Worm (Caenorhabditis elegans) whole organism, L2 larva: Measurements from ENCODE around the gene C26F1.3.

Source experiments
- R02D3.7 ChIP-seq: fragments of 150-350 bp; optimal IDR thresholded peaks from 2 replicates; lab custom pipeline; 2014; ENCODE audit warnings: missing biosample characterization, missing genetic modification characterization
- ceh-82 ChIP-seq: fragments of 150-350 bp; optimal IDR thresholded peaks from 2 replicates; lab custom pipeline; 2014; ENCODE audit warnings: missing biosample characterization, missing genetic modification characterization
- fos-1 ChIP-seq: fragments of 150-350 bp; optimal IDR thresholded peaks from 2 replicates; lab custom pipeline; 2014; ENCODE audit warnings: missing biosample characterization, missing genetic modification characterization
- nhr-10 ChIP-seq: sonication (generic microtip); optimal IDR thresholded peaks from 2 replicates; lab custom pipeline; 2017; ENCODE audit warnings: missing biosample characterization, missing genetic modification characterization
- nhr-12 ChIP-seq: fragments of 150-350 bp; optimal IDR thresholded peaks from 2 replicates; lab custom pipeline; 2014; ENCODE audit warnings: missing biosample characterization, missing genetic modification characterization
- skn-1 ChIP-seq: sonication (generic microtip); optimal IDR thresholded peaks from 2 replicates; lab custom pipeline; 2017; ENCODE audit warnings: missing biosample characterization, missing genetic modification characterization
- snpc-4 ChIP-seq: fragments of 150-350 bp; optimal IDR thresholded peaks from 2 replicates; lab custom pipeline; 2014; ENCODE audit warnings: missing biosample characterization, missing genetic modification characterization
- zag-1 ChIP-seq: fragments of 150-350 bp; optimal IDR thresholded peaks from 2 replicates; lab custom pipeline; 2014; ENCODE audit warnings: missing biosample characterization, missing genetic modification characterization

DNA sequence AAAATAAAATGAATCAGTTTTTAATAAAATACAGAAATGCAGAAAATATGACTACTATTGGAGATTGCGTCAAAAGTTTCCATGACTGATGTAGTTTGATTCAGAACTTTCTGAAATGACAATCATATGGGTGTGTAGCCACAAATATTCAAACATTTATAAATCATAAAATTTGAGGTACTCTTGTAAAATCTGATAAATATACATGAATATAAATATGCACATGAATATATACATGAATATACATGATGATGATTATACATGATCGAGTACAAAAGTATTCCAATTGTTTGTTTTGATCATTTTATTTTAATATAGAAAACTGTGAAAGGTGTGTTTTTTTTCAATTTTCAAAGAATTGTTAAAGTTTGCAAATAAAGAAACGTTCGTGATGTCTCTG is 22.5 kb upstream of the C26F1.3 start, which contains the start of gene T05B11.4:
- TF ChIP-seq ceh-82 (tag; lab: Kevin White, UChicago) (no peak), nhr-12 (tag; lab: Kevin White, UChicago) (no peak), R02D3.7 (tag; lab: Kevin White, UChicago) (no peak), zag-1 (tag; lab: Kevin White, UChicago) (no peak), skn-1 (tag; lab: Kevin White, UChicago) (no peak), snpc-4 (tag; lab: Kevin White, UChicago) (no peak), nhr-10 (no peak), fos-1 (tag; lab: Kevin White, UChicago) (no peak)
